Worm (Caenorhabditis elegans): ENCODE measurements around the gene ZC196.4.
"Not testable (repeated sequence)": the region's sequence is repeated elsewhere in the genome, so short reads cannot be mapped to it uniquely, and the experiment has no call there.

ZC196.4 gene

DNA sequence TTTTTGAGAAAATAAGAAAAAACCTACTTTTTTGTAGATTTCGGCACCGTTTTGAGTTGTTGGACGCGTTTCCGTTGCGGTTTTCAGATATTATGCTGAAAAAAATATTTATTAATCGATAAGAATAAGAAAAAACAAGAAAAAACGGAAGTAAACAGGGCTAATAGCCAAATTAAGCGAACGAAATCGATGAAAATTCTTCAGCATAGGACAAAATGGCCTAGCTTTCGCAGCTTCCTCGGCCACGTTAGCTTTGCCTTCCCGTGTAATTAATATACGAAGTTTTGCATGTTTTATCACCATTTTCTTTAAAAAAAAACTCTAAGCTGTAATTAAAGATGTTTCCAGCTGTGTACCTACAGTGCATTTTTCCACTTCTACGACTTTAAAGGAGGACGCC lies 36.7 kb upstream of the ZC196.4 start, which contains the start of gene ZC190.10:
TSS of gene ZC190.10 (minus strand) at position 101 of the 400 bp plus-strand sequence.
- TF ChIP-seq mep-1 (tag; optimal IDR thresholded peaks at IDR 0.05); elt-3 (tag; optimal IDR thresholded peaks at IDR 0.05); ceh-43 (GFP tag; optimal IDR thresholded peaks at IDR 0.05): not testable (repeated sequence)

DNA sequence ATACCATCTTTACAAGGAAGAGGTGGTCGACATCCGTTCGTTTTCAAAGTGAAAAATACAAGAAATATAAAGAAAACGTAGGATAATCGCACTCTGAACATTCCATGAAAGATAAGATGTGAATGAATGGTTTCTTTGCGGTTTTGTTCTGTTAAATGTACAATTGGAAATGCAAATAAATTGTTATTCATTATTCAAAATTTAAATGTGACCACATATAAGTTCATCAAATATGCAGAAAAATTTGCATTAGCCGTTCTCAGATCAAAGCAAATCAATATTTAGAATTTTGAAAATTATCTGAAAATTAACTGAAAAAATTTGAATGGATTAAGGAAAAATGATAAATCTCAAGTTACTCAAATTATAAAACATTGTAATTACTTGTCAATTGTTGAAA lies 21.0 kb upstream of the ZC196.4 start, which contains the start of gene ZC178.2:
TSS of gene ZC178.2 (minus strand) at position 101 of the 400 bp plus-strand sequence.
- TF ChIP-seq bed-3 (GFP tag; optimal IDR thresholded peaks at IDR 0.05) (no peak), nhr-76 (tag; optimal IDR thresholded peaks at IDR 0.05) (no peak), unc-62 (GFP tag; optimal IDR thresholded peaks at IDR 0.05) (no peak), nhr-2 (tag; optimal IDR thresholded peaks at IDR 0.05) (no peak), pha-4 (tag; optimal IDR thresholded peaks at IDR 0.05) (no peak), blmp-1 (tag; optimal IDR thresholded peaks at IDR 0.05) (no peak), ces-1 (GFP tag; optimal IDR thresholded peaks at IDR 0.05) (no peak), ceh-83 (GFP tag; optimal IDR thresholded peaks at IDR 0.05) (no peak), elt-3 (tag; optimal IDR thresholded peaks at IDR 0.05) (no peak), lin-32 (GFP tag; optimal IDR thresholded peaks at IDR 0.05) (no peak), unc-39 (tag; optimal IDR thresholded peaks at IDR 0.05) (no peak), unc-120 (tag; optimal IDR thresholded peaks at IDR 0.05; ENCODE audit: poor library complexity, severe bottlenecking) (no peak), snpc-4 (tag; optimal IDR thresholded peaks at IDR 0.05) (no peak), ceh-43 (GFP tag; optimal IDR thresholded peaks at IDR 0.05) (no peak), cnd-1 (tag; optimal IDR thresholded peaks at IDR 0.05) (no peak)

DNA sequence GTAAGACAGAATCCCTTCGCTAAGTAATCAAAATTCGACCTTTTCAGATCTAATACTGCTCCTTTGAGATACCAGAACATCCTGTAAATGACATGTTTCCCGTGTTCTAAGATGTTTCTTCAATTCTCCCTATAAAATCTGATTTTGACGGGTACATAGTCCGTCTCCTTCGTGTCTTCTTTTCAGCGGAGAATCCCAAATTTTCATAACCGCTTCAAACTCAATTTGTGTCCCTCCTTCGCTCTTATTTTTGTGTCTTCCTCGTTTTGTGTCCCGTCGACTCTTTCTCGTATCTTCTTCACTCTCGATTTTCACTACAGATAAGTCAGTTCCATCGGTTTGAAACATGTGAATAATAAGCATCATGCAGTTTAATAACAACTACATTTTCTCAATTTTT lies 16.7 kb upstream of the ZC196.4 start, which contains the start of gene glr-5:
TSS of gene glr-5 (plus strand) at position 321 of the 400 bp plus-strand sequence.
- TF ChIP-seq ces-1 (GFP tag; optimal IDR thresholded peaks at IDR 0.05) (peak; percentile 86), unc-62 (GFP tag; optimal IDR thresholded peaks at IDR 0.05) (no peak)

DNA sequence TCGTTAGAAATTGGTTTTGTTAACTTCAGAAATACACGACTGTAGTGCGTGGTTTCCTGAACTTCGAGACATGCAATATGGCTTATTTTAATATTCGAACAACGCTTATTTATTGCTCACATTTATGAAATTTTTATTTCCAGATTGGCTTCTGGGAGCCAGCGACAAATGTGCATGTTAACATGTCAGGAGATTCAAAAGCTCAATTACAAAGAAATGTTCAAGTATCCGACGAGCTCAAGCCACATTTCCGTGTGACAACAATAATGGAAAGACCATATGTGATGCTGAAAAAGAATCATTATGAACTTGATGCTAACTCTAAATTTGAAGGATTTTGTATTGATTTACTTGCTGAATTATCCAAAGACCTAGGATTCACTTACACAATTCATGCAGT lies 14.5 kb upstream of the ZC196.4 start:
- TF ChIP-seq elt-3 (tag; optimal IDR thresholded peaks at IDR 0.05) = no peak

DNA sequence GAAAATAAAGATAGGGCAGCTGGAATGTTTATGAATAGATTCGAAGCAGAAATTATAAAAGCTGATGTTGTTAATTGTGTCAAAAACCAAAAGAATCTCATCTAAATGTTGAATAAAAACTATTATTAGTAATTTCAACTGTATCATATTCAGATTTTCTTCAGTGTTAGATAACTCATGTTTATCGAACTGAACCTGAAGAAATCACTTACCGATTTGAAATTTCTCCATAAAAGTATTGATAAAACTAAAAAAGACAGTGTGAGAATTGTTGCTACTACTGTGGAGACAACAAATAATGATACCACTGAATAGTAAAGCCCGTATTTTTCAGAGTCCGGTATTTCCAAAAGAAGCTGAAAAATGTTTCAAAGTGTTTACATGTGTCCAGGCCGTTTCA lies 10.7 kb upstream of the ZC196.4 start, which contains the start of gene ZC196.8:
TSS of gene ZC196.8 (minus strand) at position 101 of the 400 bp plus-strand sequence.
- TF ChIP-seq cnd-1, mab-5, nhr-76 (tag; optimal IDR thresholded peaks at IDR 0.05): not testable (repeated sequence)

DNA sequence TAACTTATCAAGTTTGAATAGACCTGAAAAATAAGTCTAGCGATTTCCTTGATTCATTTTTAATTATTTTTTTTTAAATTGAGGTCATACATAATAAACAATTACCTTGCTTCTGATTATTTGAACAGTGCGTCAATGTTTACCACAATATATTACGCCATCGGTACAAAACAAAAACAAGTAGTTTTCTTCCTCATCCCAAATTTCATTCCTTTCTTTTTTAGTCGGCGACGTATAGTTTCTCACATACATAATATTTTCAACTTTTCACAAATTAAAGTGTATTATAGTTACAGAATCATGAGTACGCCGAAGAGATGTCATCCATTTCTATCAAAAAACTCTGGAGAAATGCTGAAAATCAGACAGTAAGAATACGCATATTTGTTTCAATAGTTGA lies 6.7 kb upstream of the ZC196.4 start, which contains the start of gene droe-8:
TSS of gene droe-8 (plus strand) at position 301 of the 400 bp plus-strand sequence.
- not testable (repeated sequence) for TF ChIP-seq lin-13, ztf-11, zip-8 (tag; optimal IDR thresholded peaks at IDR 0.05)

DNA sequence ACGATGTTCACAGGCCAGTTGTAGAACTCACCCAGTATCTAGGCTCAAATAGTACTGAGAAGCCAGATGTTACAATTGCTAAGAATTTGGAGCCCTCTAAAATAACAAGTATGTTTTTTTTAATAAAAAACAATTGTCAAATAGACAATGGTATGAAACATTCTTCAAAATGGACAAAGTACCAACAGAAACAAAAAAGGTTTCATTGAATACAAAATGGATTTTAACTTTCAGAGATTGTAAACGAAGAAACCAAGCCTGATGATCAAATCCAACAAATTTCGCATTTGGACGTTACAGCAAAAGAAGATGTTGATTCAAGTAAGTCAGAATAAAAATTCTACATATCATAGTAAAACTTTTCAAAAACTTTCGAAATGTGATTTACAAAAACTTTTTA lies 5.8 kb upstream of the ZC196.4 start, which contains the start of gene ZC196.9:
TSS of gene ZC196.9 (minus strand) at position 101 of the 400 bp plus-strand sequence.
- TF ChIP-seq cnd-1 (tag; optimal IDR thresholded peaks at IDR 0.05) = no peak
- TF ChIP-seq nhr-237 (tag; optimal IDR thresholded peaks at IDR 0.05) = no peak
- TF ChIP-seq lsy-2 (tag; optimal IDR thresholded peaks at IDR 0.05) = no peak

DNA sequence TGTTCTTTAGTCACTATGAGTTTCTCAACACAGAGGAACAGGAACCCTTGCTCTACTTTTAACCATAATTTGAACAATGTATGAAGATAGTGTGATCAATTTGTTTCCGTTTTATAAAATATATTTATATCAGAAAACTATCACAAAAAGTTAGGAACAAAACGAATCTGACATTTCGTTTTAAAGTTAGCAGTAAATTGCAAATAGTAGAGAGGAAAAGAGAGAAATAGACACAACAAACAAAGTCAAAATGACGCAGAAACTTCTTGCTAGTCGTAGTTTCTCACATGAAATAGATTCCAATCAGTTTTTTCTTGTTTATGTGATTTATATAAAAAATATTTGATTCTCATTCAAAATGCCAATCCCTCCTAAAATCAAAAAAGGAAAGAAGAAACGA lies 3.8 kb upstream of the ZC196.4 start, which contains the start of gene ZC196.5:
TSS of gene ZC196.5 (plus strand) at position 301 of the 400 bp plus-strand sequence.
- TF ChIP-seq nhr-2 (tag; optimal IDR thresholded peaks at IDR 0.05) (no peak), zip-8 (tag; optimal IDR thresholded peaks at IDR 0.05) (no peak), mab-5 (tag; optimal IDR thresholded peaks at IDR 0.05) (no peak), ceh-39 (tag; optimal IDR thresholded peaks at IDR 0.05) (no peak), tbx-8 (GFP tag; optimal IDR thresholded peaks at IDR 0.05) (no peak), nhr-12 (tag; optimal IDR thresholded peaks at IDR 0.05) (no peak), sptf-1 (tag; optimal IDR thresholded peaks at IDR 0.05) (no peak)
